Fruit fly (Drosophila melanogaster) S2 (cell line): ENCODE measurements around the gene nac.

Experiments
- CG8478 ChIP-seq: fragments of >200 bp; optimal IDR thresholded peaks from 2 replicates; lab custom pipeline; 2018
- CTCF ChIP-seq, 2 experiments: fragments of >200 bp; optimal IDR thresholded peaks; 2 replicates each; lab custom pipeline; 2018

nac gene

dm6 chr3R:8327967-8328789 is 24.4 kb upstream of the nac start:
- TF ChIP-seq CTCF (optimal IDR thresholded peaks at IDR 0.05; lab: Kevin White, UChicago) (no peak), CG8478 (lab: Kevin White, UChicago) (no peak)

dm6 chr3R:8326884-8327283 is 23.1 kb upstream of the nac start:
- TF ChIP-seq CG8478 (lab: Kevin White, UChicago) = no peak
- TF ChIP-seq CTCF (optimal IDR thresholded peaks at IDR 0.05; lab: Kevin White, UChicago) = no peak

DNA sequence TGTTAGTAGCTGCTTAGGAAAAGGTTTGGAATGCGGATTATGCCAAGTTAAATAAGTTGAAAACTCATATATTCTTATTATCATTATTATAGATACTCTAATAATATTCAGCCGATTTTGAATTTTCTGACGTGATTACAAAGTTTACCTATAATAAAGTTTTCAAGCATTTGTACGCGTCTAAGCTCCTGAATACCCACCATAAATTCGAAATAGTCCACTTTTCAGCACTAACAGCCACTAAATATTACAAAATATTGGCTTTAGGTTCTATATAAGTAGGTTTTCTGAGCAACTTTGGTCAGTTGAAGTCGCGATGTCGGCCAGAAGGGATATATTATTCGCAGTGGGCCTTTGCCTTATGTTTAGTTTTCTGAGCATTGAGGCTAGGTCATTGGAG is 20.2 kb upstream of the nac start, which contains the start of gene CG7443:
Gene CG7443, plus strand, starts transcription at position 301 of the 400 bp plus-strand sequence.
- TF ChIP-seq CTCF (optimal IDR thresholded peaks at IDR 0.05; lab: Kevin White, UChicago) = no peak
- no peak for TF ChIP-seq CG8478 (lab: Kevin White, UChicago)

DNA sequence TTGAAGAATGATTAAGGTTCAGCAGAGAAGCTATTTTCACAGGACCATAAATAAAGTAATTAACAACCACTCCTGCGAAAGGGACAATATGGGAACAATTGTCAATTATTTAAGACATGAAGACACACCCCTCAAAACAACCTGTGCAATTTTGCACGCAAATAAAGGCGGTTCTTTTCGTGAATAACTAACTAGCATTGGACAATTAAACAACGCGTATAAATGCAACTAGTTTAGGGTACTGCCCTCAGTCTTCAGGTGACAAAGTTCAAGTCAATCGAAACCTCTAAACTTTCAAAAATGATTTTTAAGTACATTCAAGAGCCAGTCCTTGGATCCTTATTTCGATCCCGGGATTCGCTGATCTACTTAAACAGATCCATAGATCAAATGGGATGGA is 17.6 kb upstream of the nac start, which contains the start of gene Or85a:
Gene Or85a, plus strand, starts transcription at position 301 of the 400 bp plus-strand sequence.
- TF ChIP-seq CTCF (optimal IDR thresholded peaks at IDR 0.05; lab: Kevin White, UChicago) (no peak), CG8478 (lab: Kevin White, UChicago) (no peak)

dm6 chr3R:8317709-8318335 is 14.0 kb upstream of the nac start:
- TF ChIP-seq CG8478 (lab: Kevin White, UChicago) (no peak), CTCF (optimal IDR thresholded peaks at IDR 0.05; lab: Kevin White, UChicago) (no peak)

dm6 chr3R:8317215-8317614 is 13.4 kb upstream of the nac start, which contains the start of gene Ctr1B:
Gene Ctr1B (plus strand): TSS chr3R:8317612.
- TF ChIP-seq CTCF (optimal IDR thresholded peaks at IDR 0.05; lab: Kevin White, UChicago) = no peak
- no peak for TF ChIP-seq CG8478 (lab: Kevin White, UChicago)

DNA sequence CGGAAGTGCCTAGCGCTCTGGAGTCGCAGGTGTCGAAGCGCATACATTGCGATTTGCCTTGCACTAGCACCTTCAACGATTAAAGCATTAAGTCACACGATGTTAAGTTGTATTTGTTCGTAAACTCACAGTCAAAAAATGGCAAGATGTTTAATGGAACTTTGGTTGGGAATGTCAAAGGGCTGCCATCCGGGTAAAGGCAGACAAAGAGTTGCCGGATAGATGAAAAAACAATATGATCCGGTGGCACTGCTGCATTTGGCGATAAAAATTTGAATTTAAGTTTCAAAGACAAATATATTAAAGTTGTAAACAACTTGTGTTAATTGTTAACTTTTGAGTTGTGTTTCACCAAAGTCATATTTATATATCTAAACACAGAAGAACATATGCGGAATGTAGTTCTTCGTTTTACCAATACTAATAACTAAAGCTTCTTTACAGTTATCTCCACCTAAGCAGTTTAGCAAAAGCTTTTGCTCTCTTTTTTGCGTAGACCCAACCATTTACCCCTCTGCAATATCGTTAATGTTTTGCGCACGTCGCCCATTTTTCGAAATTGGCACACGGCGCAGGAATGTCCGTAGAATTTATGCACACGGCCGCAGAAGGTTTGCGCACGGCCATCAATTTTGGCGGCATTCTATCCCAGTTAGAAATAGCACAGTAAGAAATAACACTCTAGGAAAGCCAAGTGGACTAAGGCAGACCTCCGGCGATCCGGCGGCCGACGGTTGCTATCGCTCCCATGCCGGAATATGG is 12.7 kb upstream of the nac start, which contains the start of gene Coq2:
Gene Coq2, minus strand, starts transcription at position 200 of the 762 bp plus-strand sequence.
- TF ChIP-seq CG8478 (lab: Kevin White, UChicago) (no peak), CTCF (optimal IDR thresholded peaks at IDR 0.05; lab: Kevin White, UChicago) (peak; percentile 48 to 60)

DNA sequence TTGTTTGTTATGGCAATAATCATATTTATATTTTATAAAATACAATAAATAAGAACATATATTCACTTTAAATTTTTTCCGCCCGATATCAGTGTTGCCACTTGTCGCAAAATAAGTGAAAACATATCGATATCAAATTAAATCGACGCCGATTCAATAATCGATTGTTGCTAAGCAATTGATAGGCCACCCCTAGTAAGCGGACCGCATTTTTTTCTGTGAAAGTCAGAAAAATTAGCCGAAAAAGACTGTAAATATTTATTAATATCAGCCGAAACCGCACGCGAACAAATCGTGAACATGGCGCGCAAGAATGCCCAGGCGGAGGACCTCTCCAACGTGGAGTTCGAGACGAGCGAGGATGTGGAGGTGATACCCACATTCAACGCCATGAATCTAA is 9.2 kb upstream of the nac start, which contains the start of gene CG7483:
Gene CG7483, plus strand, starts transcription at position 171 of the 400 bp plus-strand sequence.
- TF ChIP-seq CG8478 (lab: Kevin White, UChicago) = no peak
- TF ChIP-seq CTCF (optimal IDR thresholded peaks at IDR 0.05; lab: Kevin White, UChicago) = no peak

DNA sequence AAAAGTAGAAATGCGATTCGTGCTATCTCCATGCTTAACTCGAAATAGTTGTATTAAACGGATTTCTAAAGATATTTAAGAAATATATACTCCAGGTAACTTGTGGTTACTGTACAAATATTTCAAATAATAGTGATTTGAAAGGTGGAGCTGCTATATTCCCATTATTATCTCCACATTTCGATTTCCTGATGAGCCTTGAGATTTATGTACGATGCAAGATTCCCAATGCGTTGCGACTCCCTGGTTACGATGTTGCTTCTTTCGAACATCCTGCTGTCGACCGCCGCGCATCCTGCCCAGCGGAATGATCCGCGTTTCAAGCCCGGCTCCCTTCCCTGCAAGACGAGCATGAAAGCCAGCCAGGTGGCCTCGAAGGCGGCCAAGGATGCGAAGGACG is 8.2 kb upstream of the nac start, which contains the start of the genes CG11694 and CG11698:
Gene CG11694, minus strand, starts transcription at position 101 of the 400 bp plus-strand sequence.
Gene CG11698, plus strand, starts transcription at position 152 of the 400 bp plus-strand sequence.
- no peak for TF ChIP-seq CTCF (optimal IDR thresholded peaks at IDR 0.05; lab: Kevin White, UChicago)
- TF ChIP-seq CG8478 (lab: Kevin White, UChicago) = no peak

- TF ChIP-seq CTCF (optimal IDR thresholded peaks at IDR 0.05; lab: Kevin White, UChicago) (no peak), CG8478 (lab: Kevin White, UChicago) (no peak)
Measured at dm6 chr3R:8310678-8311077, 6.9 kb upstream of the nac start, which contains the start of gene CG11693. Gene CG11693 (minus strand): TSS chr3R:8310778.

DNA sequence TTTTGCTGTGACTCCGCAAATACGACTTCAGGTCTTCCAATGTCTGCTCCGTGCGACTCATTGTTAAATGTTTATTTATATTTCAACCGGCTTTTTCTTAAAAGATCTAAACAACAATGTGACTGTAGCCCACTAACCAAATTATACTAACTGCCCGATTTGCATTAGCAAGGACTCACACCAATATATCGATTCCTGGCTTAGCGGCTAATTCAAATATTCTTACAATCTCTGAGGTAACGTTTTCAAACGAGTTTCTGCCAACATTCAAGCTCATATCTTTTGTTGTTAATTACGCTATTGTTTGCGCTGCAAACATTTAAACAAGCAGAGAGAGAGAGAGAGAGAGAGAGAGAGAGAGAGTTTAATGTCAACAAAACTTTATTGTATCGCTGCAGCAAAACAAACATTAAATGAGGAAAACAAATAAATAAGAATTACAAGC is 4.7 kb upstream of the nac start, which contains the start of gene tex:
Gene tex, minus strand, starts transcription at position 131 of the 445 bp plus-strand sequence.
- TF ChIP-seq CTCF (optimal IDR thresholded peaks at IDR 0.05; lab: Kevin White, UChicago) (no peak), CG8478 (lab: Kevin White, UChicago) (no peak)

- TF ChIP-seq CTCF (optimal IDR thresholded peaks at IDR 0.05; lab: Kevin White, UChicago) (no peak), CG8478 (lab: Kevin White, UChicago) (no peak)
Measured at dm6 chr3R:8307283-8307682, 3.5 kb upstream of the nac start.

- no peak for TF ChIP-seq CTCF (optimal IDR thresholded peaks at IDR 0.05; lab: Kevin White, UChicago)
Measured at dm6 chr3R:8306927-8307261, 3.1 kb upstream of the nac start.
